Worm (Caenorhabditis elegans) whole organism, L1 larva: ENCODE measurements around the gene T09B9.5.

Source experiments
- ceh-8 ChIP-seq: fragments of 200-800 bp; sonication (Bioruptor generic); optimal IDR thresholded peaks from 2 replicates; lab custom pipeline; 2018; ENCODE audit warnings: mild to moderate bottlenecking, missing genetic modification characterization, moderate library complexity, missing compliant biosample characterization
- ces-1 ChIP-seq: fragments of 150-350 bp; optimal IDR thresholded peaks from 2 replicates; lab custom pipeline; 2014; ENCODE audit warnings: missing biosample characterization, missing genetic modification reagents, missing genetic modification characterization
- dsc-1 ChIP-seq: sonication (generic microtip); optimal IDR thresholded peaks from 2 replicates; lab custom pipeline; 2016; ENCODE audit warnings: mild to moderate bottlenecking, missing genetic modification characterization, missing compliant biosample characterization
- elt-3 ChIP-seq, 6 experiments: fragments of 150-350 bp in 1 of 6; sonication (generic microtip); optimal IDR thresholded peaks; 2 replicates each; lab custom pipeline; 2017 to 2018; ENCODE audit warnings: missing biosample characterization in 6 of 6, missing genetic modification characterization in 6 of 6, inconsistent platforms in 1 of 6
- fos-1 ChIP-seq: fragments of 150-350 bp; optimal IDR thresholded peaks from 2 replicates; lab custom pipeline; 2014; ENCODE audit warnings: missing biosample characterization, missing genetic modification characterization
- lin-35 ChIP-seq, 2 experiments: fragments of 150-350 bp; optimal IDR thresholded peaks; 2 replicates each; lab custom pipeline; 2014; ENCODE audit warnings: missing biosample characterization in 2 of 2, missing genetic modification characterization in 2 of 2, missing genetic modification reagents in 2 of 2
- mab-9 ChIP-seq: fragments of 200-800 bp; sonication (Bioruptor generic); IDR thresholded peaks from 2 replicates; pipeline ENCODE4 v1.3.6; 2022; ENCODE audit warnings: missing genetic modification reagents, missing genetic modification characterization, missing compliant biosample characterization
- mdl-1 ChIP-seq, 2 experiments: fragments of 150-350 bp; optimal IDR thresholded peaks; 2 replicates each; lab custom pipeline; 2014 to 2017; ENCODE audit warnings: missing biosample characterization in 2 of 2, missing genetic modification characterization in 2 of 2, inconsistent platforms in 1 of 2
- nhr-12 ChIP-seq: sonication (generic microtip); optimal IDR thresholded peaks from 2 replicates; lab custom pipeline; 2017; ENCODE audit warnings: missing biosample characterization, missing genetic modification characterization
- nhr-76 ChIP-seq: sonication (generic microtip); optimal IDR thresholded peaks from 2 replicates; lab custom pipeline; 2017; ENCODE audit warnings: missing biosample characterization, missing genetic modification characterization
- snpc-4 ChIP-seq: fragments of 150-350 bp; optimal IDR thresholded peaks from 2 replicates; lab custom pipeline; 2014; ENCODE audit warnings: missing biosample characterization, missing genetic modification characterization
- snu-23 ChIP-seq: sonication (generic microtip); optimal IDR thresholded peaks from 2 replicates; lab custom pipeline; 2016; ENCODE audit warnings: missing genetic modification characterization, missing compliant biosample characterization
- ztf-11 ChIP-seq, 2 experiments: sonication (generic microtip); optimal IDR thresholded peaks; 2 replicates each; lab custom pipeline; 2016 to 2017; ENCODE audit warnings: missing genetic modification characterization in 2 of 2, missing biosample characterization in 1 of 2, missing compliant biosample characterization in 1 of 2

DNA sequence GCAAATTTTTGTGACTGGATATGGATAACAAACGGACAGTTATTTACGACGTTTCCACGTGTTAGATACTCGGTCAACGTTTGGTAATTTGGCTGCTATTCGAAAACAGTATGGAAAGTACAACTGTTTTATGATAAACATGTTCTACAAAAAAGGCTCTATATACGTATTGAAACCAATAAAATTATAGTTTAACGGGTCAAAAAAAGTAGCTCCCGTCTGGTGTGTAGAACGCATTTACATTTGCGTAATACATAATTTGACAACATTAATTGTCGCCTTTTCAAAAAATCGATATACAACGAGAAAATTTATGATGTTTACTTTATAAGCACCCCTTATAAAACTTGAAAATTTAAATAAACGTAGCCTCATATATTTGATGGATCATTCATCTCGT, 35.5 kb upstream of the T09B9.5 start:
- TF ChIP-seq snpc-4 (tag; lab: Kevin White, UChicago) (no peak), fos-1 (tag; lab: Kevin White, UChicago) (no peak), ceh-8 (no peak), lin-35 (GFP tag; optimal IDR thresholded peaks at IDR 0.05; lab: Kevin White, UChicago) (no peak), nhr-76 (no peak), ces-1 (GFP tag; lab: Kevin White, UChicago) (no peak), nhr-12 (tag; lab: Kevin White, UChicago) (no peak), mab-9 (GFP tag; lab: Robert Waterston, UW) (no peak), dsc-1 (tag; lab: Kevin White, UChicago) (no peak), mdl-1 (tag; optimal IDR thresholded peaks at IDR 0.05; lab: Kevin White, UChicago) (no peak), elt-3 (tag; optimal IDR thresholded peaks at IDR 0.05; lab: Kevin White, UChicago) (no peak), snu-23 (GFP tag; lab: Kevin White, UChicago) (no peak), ztf-11 (tag; optimal IDR thresholded peaks at IDR 0.05; lab: Kevin White, UChicago) (no peak)
